Fruit fly (Drosophila melanogaster) whole organism, pupa: Measurements from ENCODE around the gene CG17764.

Source experiments
- CG10348 ChIP-seq: fragments of 200-800 bp; sonication (Bioruptor generic); IDR thresholded peaks from 2 replicates; pipeline ENCODE4 v1.3.6; 2022; ENCODE audit warnings: missing biosample characterization, missing genetic modification characterization
- CG12605 ChIP-seq: fragments of 200-800 bp; sonication (Bioruptor generic); IDR thresholded peaks from 2 replicates; pipeline ENCODE4 v1.3.6; 2022; ENCODE audit warnings: missing biosample characterization, missing genetic modification characterization
- CG13204 ChIP-seq: fragments of 200-800 bp; sonication (Bioruptor generic); optimal IDR thresholded peaks from 2 replicates; lab custom pipeline; 2018; ENCODE audit warnings: missing biosample characterization, mild to moderate bottlenecking, missing genetic modification characterization, moderate library complexity
- CG14655 ChIP-seq: fragments of 200-800 bp; sonication (Bioruptor generic); optimal IDR thresholded peaks from 3 replicates; lab custom pipeline; 2017; ENCODE audit warnings: mild to moderate bottlenecking, missing biosample characterization, missing genetic modification reagents, missing genetic modification characterization
- CG15710 ChIP-seq: fragments of 200-800 bp; sonication (Bioruptor generic); optimal IDR thresholded peaks from 2 replicates; lab custom pipeline; 2018; ENCODE audit warnings: missing biosample characterization, mild to moderate bottlenecking, missing genetic modification characterization, moderate library complexity
- CG17806 ChIP-seq: fragments of 200-800 bp; sonication (Bioruptor generic); optimal IDR thresholded peaks from 2 replicates; lab custom pipeline; 2018; ENCODE audit warnings: missing biosample characterization, mild to moderate bottlenecking, missing genetic modification characterization, moderate library complexity
- CG32121 ChIP-seq: fragments of 200-800 bp; sonication (Bioruptor generic); IDR thresholded peaks from 2 replicates; pipeline ENCODE4 v1.3.6; 2022; ENCODE audit warnings: missing biosample characterization, missing genetic modification characterization
- CG34367 ChIP-seq: fragments of 200-800 bp; sonication (Bioruptor generic); optimal IDR thresholded peaks from 2 replicates; lab custom pipeline; 2018; ENCODE audit warnings: missing biosample characterization, mild to moderate bottlenecking, missing genetic modification characterization
- CG4496 ChIP-seq: fragments of 200-800 bp; sonication (Bioruptor generic); IDR thresholded peaks from 3 replicates; pipeline ENCODE4 v1.3.6; 2022; ENCODE audit warnings: missing biosample characterization, missing genetic modification characterization
- CG8159 ChIP-seq: fragments of 200-800 bp; sonication (Bioruptor generic); optimal IDR thresholded peaks from 3 replicates; lab custom pipeline; 2018; ENCODE audit warnings: missing biosample characterization, mild to moderate bottlenecking, missing genetic modification characterization, moderate library complexity
- CG8301 ChIP-seq: fragments of 200-800 bp; sonication (Bioruptor generic); optimal IDR thresholded peaks from 2 replicates; lab custom pipeline; 2018; ENCODE audit warnings: missing biosample characterization, mild to moderate bottlenecking, missing genetic modification characterization
- CG9948 ChIP-seq: fragments of 200-800 bp; sonication (Bioruptor generic); optimal IDR thresholded peaks from 2 replicates; lab custom pipeline; 2018; ENCODE audit warnings: missing biosample characterization, mild to moderate bottlenecking, missing genetic modification characterization, moderate library complexity
- D1 ChIP-seq: fragments of 200-800 bp; sonication (Bioruptor generic); optimal IDR thresholded peaks from 2 replicates; lab custom pipeline; 2018; ENCODE audit warnings: missing biosample characterization, mild to moderate bottlenecking, missing genetic modification characterization, moderate library complexity
- EcR ChIP-seq: fragments of 200-800 bp; sonication (Bioruptor generic); optimal IDR thresholded peaks from 3 replicates; lab custom pipeline; 2019; ENCODE audit warnings: missing biosample characterization, missing genetic modification characterization, mild to moderate bottlenecking, moderate library complexity, missing genetic modification reagents
- Ets98B ChIP-seq: fragments of 200-800 bp; sonication (Bioruptor generic); IDR thresholded peaks from 2 replicates; pipeline ENCODE4 v1.3.6; 2022; ENCODE audit warnings: missing biosample characterization, missing genetic modification characterization
- Pif1A ChIP-seq: fragments of 200-800 bp; sonication (Bioruptor generic); optimal IDR thresholded peaks from 3 replicates; lab custom pipeline; 2016; ENCODE audit warnings: missing biosample characterization, missing genetic modification characterization
- Pif1B ChIP-seq: fragments of 200-800 bp; sonication (Bioruptor generic); optimal IDR thresholded peaks from 3 replicates; lab custom pipeline; 2016; ENCODE audit warnings: missing biosample characterization, missing genetic modification characterization
- Snoo ChIP-seq: fragments of 200-800 bp; sonication (Bioruptor generic); optimal IDR thresholded peaks from 3 replicates; lab custom pipeline; 2017; ENCODE audit warnings: missing biosample characterization, mild to moderate bottlenecking, missing genetic modification characterization, inconsistent platforms
- fd96Ca ChIP-seq: fragments of 200-800 bp; sonication (Bioruptor generic); IDR thresholded peaks from 3 replicates; pipeline ENCODE4 v1.3.6; 2022; ENCODE audit warnings: missing biosample characterization, missing genetic modification characterization
- gl ChIP-seq: fragments of 200-800 bp; sonication (Bioruptor generic); optimal IDR thresholded peaks from 2 replicates; lab custom pipeline; 2018; ENCODE audit warnings: missing biosample characterization, mild to moderate bottlenecking, missing genetic modification characterization
- rn ChIP-seq: fragments of 200-800 bp; sonication (Bioruptor generic); IDR thresholded peaks from 2 replicates; pipeline ENCODE4 v1.3.6; 2022; ENCODE audit warnings: missing biosample characterization, missing genetic modification characterization

CG17764 gene

DNA sequence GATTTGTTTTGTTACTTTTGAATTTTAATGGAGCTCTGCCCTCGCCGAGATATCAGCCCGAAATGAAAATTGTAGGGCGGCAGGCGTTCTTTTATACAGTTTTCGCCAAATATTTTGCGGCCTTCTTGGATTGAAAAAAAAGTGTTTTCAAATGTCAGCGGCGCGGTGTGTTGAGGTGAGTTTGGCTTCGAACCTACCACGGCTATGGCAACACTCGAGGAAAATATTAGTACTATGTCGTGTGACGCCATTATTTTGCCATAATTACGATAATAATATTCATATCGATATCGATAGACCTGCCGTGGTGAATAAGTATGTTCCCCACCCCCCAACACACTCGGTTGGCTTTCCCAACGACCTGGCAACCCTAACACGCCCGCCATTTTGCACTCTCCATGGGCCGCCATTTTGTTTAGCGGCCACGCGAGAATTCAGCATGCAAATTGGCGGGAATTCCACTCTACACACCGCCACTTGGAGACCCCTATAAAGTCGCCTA, 4.7 kb upstream of the CG17764 start, which contains the start of the genes TrxT and dhd:
TSS of gene TrxT (minus strand) at position 51 of the 502 bp plus-strand sequence.
TSS of gene dhd (plus strand) at position 334 of the 502 bp plus-strand sequence.
- peak; percentile 63 for TF ChIP-seq Ets98B (GFP tag; lab: Robert Waterston, UW)
- no peak for TF ChIP-seq Snoo (tag; lab: Kevin White, UChicago)
- peak; percentile 88 for TF ChIP-seq CG4496
- peak; percentile 21 for TF ChIP-seq CG15710 (tag; lab: Kevin White, UChicago)
- TF ChIP-seq gl = peak; percentile 34
- TF ChIP-seq Pif1B (GFP tag; lab: Kevin White, UChicago) = no peak
- TF ChIP-seq rn (GFP tag; lab: Robert Waterston, UW) = no peak
- peak; percentile 40 for TF ChIP-seq CG34367 (tag; lab: Kevin White, UChicago)
- peak; percentile 46 for TF ChIP-seq CG8159
- TF ChIP-seq fd96Ca (GFP tag; lab: Robert Waterston, UW) = peak; percentile 69
- TF ChIP-seq CG32121 = peak; percentile 49; the same call in 1 of the 2 replicates
- TF ChIP-seq CG14655 (GFP tag; lab: Kevin White, UChicago) = no peak
- no peak for TF ChIP-seq CG12605 (GFP tag; lab: Robert Waterston, UW)
- TF ChIP-seq CG10348 = no peak
- TF ChIP-seq CG8301 = no peak
- no peak for TF ChIP-seq Pif1A
- no peak for TF ChIP-seq D1 (tag; lab: Kevin White, UChicago)
- no peak for TF ChIP-seq EcR (GFP tag; lab: Kevin White, UChicago)

DNA sequence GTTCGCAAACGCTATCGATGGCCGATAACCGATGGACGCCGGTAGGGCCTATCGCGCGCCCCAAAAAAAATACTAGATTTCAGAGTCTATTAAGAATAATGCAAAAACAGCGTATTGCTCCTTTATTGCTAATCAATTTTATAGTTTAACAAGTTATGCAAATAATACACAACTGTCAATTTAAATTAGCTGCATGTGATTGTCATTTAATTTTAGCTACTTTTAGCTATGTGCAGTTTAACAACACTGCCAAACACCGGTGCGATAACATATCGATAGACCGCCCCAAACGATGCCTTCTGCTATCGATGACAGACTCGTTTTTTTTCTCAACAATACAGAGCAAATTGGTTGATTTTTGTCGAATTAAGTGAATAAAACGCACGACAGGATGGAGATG, 1.7 kb upstream of the CG17764 start, which contains the start of the genes Cdk7 and snf:
TSS of gene Cdk7 (minus strand) at position 21 of the 400 bp plus-strand sequence.
TSS of gene snf (plus strand) at position 280 of the 400 bp plus-strand sequence.
- TF ChIP-seq rn (GFP tag; lab: Robert Waterston, UW) (no peak), CG8159 (peak; percentile 1), Pif1B (GFP tag; lab: Kevin White, UChicago) (no peak), CG32121 (peak; percentile 17; the same call in 1 of the 2 replicates), CG15710 (tag; lab: Kevin White, UChicago) (no peak), fd96Ca (GFP tag; lab: Robert Waterston, UW) (0 out of 3 replicates have a peak, but pooled peaks have one; percentile 5), gl (no peak), CG14655 (GFP tag; lab: Kevin White, UChicago) (no peak), D1 (tag; lab: Kevin White, UChicago) (no peak)
- TF ChIP-seq, all 21 proteins: peak for 3

DNA sequence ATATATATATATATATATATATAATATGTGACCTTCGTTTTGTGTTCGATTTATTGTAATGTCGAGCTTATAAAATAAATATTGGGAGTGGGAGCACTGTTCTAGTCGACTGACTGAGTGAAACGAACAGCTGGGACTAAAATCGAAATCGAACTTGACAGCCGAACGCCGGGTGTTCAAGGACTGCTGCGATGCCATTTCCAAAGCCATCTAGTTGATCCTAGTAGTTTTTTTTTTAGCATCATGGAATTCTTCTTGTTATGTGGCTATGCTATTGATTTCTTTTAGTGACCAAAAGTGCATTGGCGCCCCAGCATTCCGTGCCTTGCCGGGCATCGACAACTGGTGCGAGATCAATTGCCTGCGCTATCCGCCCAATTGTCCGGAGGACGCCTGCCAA, 1.6 kb downstream of the CG17764 start, which contains the start of gene CG3323:
TSS of gene CG3323 (minus strand) at position 101 of the 400 bp plus-strand sequence.
- TF ChIP-seq Pif1A = no peak
- TF ChIP-seq fd96Ca (GFP tag; lab: Robert Waterston, UW) = no peak
- no peak for TF ChIP-seq CG4496
- no peak for TF ChIP-seq CG13204
- TF ChIP-seq gl = no peak
- no peak for TF ChIP-seq CG8301
- TF ChIP-seq Ets98B (GFP tag; lab: Robert Waterston, UW) = no peak
- TF ChIP-seq EcR (GFP tag; lab: Kevin White, UChicago) = no peak
- TF ChIP-seq CG10348 = no peak
- no peak for TF ChIP-seq CG8159
- no peak for TF ChIP-seq rn (GFP tag; lab: Robert Waterston, UW)
- no peak for TF ChIP-seq CG34367 (tag; lab: Kevin White, UChicago)

DNA sequence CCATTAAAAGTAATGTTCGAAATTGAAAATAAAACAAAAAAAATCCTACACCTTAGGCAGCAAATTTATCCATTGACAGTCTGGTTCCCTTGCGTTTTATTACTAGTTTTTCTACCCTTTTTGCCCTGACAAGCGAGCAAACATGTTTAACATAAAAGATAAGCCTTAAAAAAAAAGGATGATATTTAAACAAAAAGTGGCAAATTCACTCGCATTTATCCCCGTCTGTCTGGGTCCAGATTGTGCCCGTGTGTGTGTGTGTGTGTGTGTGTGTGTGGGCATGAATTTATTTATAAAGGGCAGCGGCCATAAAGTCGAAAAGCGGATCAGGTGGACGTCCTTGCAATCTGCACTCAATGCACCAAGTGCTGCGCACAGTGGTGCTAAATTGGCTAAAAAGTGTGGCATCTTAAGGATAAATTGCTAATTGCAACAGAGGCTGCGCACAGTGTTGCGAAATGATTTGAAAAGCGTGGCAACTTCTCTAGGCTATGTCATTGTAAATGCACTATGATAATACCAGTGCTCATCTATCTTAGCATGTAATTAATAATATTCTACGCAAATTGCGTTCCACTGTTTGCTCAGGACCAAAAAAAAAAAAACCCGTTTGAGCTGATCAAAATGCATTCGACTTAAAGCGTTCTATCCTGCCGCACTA, 6.5 kb downstream of the CG17764 start:
- peak; percentile 67 for TF ChIP-seq CG34367 (tag; lab: Kevin White, UChicago)
- TF ChIP-seq CG17806 = peak; percentile 57
- TF ChIP-seq CG4496 = peak; percentile 29; the same call in 1 of the 3 replicates
- no peak for TF ChIP-seq rn (GFP tag; lab: Robert Waterston, UW)
- TF ChIP-seq Ets98B (GFP tag; lab: Robert Waterston, UW) = no peak
- TF ChIP-seq CG10348 = no peak
- TF ChIP-seq CG13204 = peak; percentile 18
- no peak for TF ChIP-seq Pif1B (GFP tag; lab: Kevin White, UChicago)
- TF ChIP-seq CG12605 (GFP tag; lab: Robert Waterston, UW) = no peak
- peak; percentile 56 for TF ChIP-seq gl
- no peak for TF ChIP-seq CG14655 (GFP tag; lab: Kevin White, UChicago)
- no peak for TF ChIP-seq Snoo (tag; lab: Kevin White, UChicago)
- peak; percentile 16 for TF ChIP-seq CG8301
- peak; percentile 65 for TF ChIP-seq CG9948 (tag; lab: Kevin White, UChicago)
- TF ChIP-seq EcR (GFP tag; lab: Kevin White, UChicago) = peak; percentile 80
- peak; percentile 76 for TF ChIP-seq CG8159
- peak; percentile 74 for TF ChIP-seq CG15710 (tag; lab: Kevin White, UChicago)
- no peak for TF ChIP-seq D1 (tag; lab: Kevin White, UChicago)

DNA sequence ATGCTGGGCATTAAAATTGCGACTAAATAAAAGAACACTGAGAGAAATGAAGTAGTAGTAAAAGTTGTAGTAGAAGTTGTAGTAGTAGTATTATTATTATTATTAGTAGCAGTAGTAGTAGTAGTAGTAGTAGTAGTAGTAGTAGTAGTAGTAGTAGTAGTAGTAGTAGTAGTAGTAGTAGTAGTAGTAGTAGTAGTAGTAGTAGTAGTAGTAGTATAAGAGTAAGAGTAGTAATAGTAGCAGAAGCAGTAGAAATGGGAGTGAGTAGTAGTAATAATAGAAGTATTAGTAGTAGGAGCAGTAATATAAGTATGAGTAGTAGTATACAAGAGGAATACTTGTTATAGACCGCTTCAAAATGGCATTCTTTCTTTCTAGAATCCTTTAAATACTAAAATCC, 7.3 kb downstream of the CG17764 start:
- TF ChIP-seq Snoo (tag; lab: Kevin White, UChicago) (no peak), gl (no peak), CG15710 (tag; lab: Kevin White, UChicago) (no peak), CG8159 (peak; percentile 36), CG14655 (GFP tag; lab: Kevin White, UChicago) (no peak), CG4496 (no peak), CG12605 (GFP tag; lab: Robert Waterston, UW) (no peak)

DNA sequence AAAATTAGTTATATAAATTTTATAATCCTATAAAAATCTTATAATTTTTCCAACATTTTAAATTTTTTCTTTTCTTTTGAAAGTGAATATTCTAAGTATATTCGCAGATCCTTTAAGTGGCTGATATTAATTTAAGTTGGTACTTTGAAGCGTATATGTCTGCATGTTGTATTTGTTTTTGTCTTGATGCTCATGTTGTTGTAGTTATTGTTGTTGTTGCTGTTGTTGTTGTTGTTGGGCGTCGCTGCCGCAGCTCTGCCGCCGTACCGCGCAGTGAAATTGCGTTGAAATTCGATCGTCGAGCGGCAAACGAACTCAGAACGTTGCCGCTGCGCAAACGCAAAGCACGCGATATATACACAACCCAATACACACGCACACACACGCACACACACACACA, 11.5 kb downstream of the CG17764 start, which contains the start of gene CG42749:
TSS of gene CG42749 (plus strand) at position 301 of the 400 bp plus-strand sequence.
- no peak for TF ChIP-seq CG14655 (GFP tag; lab: Kevin White, UChicago)
- TF ChIP-seq CG10348 = no peak
- no peak for TF ChIP-seq CG34367 (tag; lab: Kevin White, UChicago)
- no peak for TF ChIP-seq rn (GFP tag; lab: Robert Waterston, UW)
- TF ChIP-seq D1 (tag; lab: Kevin White, UChicago) = no peak
- TF ChIP-seq fd96Ca (GFP tag; lab: Robert Waterston, UW) = no peak
- no peak for TF ChIP-seq Snoo (tag; lab: Kevin White, UChicago)
- no peak for TF ChIP-seq CG12605 (GFP tag; lab: Robert Waterston, UW)
- TF ChIP-seq CG4496 = no peak
- TF ChIP-seq Pif1A = no peak
- TF ChIP-seq CG8301 = no peak
- no peak for TF ChIP-seq CG15710 (tag; lab: Kevin White, UChicago)
- no peak for TF ChIP-seq CG13204
- TF ChIP-seq EcR (GFP tag; lab: Kevin White, UChicago) = no peak
- TF ChIP-seq Ets98B (GFP tag; lab: Robert Waterston, UW) = no peak
- TF ChIP-seq CG17806 = no peak
